Worm (Caenorhabditis elegans): ENCODE results near the gene F31E3.12.
A peak's percentile ranks its signal among the peaks of the same experiment; 100 is the strongest.

F31E3.12 gene

DNA sequence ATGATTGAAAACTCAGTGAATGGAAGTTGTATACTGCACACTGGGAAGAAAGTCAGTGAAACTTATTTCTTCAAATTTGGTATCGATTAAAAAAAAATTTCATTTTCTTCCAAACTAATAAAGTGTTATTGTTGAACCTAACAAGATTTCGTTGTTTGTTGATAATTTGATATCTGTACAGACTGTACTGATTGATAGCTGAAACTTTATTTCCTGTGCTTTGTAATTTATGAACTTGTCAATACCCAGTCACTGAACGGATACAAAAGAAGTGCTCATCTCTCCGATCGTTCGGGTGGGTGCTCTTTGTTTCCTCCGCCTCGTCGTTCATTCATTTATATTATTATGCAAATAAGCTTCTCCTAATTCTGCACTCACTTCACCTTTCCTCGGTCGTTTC lies at the start of gene F31E3.12:
Gene F31E3.12, plus strand, starts transcription at position 301 of the 400 bp plus-strand sequence.
- TF ChIP-seq nfya-1 (tag; optimal IDR thresholded peaks at IDR 0.05; ENCODE audit: insufficient read depth) (no peak), ceh-28 (tag; optimal IDR thresholded peaks at IDR 0.05) (no peak), nhr-76 (tag; optimal IDR thresholded peaks at IDR 0.05) (no peak), jun-1 (tag; optimal IDR thresholded peaks at IDR 0.05) (no peak), egl-5 (tag; optimal IDR thresholded peaks at IDR 0.05) (no peak), eor-1 (tag; optimal IDR thresholded peaks at IDR 0.05) (no peak), elt-3 (tag; optimal IDR thresholded peaks at IDR 0.05) (no peak), nhr-25 (tag; optimal IDR thresholded peaks at IDR 0.05) (no peak), lin-39 (tag; optimal IDR thresholded peaks at IDR 0.05) (no peak), fos-1 (tag; optimal IDR thresholded peaks at IDR 0.05) (no peak), ZK546.5 (tag; optimal IDR thresholded peaks at IDR 0.05) (no peak), pqm-1 (tag; optimal IDR thresholded peaks at IDR 0.05) (no peak), nhr-237 (tag; optimal IDR thresholded peaks at IDR 0.05) (no peak)

DNA sequence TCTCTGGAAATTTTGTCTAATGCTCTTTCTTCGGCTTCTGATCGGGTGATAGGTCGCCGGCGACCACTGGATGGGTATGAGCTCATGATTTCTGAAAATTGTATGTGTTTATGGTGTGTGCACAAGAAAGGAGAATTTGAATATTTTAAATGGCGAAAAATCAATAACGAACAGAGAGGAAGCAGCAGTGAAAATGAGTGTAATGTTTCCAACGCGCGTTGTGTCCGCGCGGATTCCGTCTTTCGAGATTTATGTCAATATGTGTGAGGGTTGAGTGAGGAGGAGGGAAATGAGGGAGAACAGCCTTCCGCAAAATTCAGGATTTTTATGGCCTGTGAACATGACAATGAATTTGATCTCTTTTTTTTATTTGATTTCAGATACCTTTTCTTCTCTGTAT lies 40.5 kb upstream of the F31E3.12 start, which contains the start of gene flap-1:
Gene flap-1, minus strand, starts transcription at position 101 of the 400 bp plus-strand sequence.
- TF ChIP-seq tbx-2 (tag; optimal IDR thresholded peaks at IDR 0.05) (no peak), lin-39 (tag; optimal IDR thresholded peaks at IDR 0.05) (no peak), ztf-4 (tag; optimal IDR thresholded peaks at IDR 0.05) (no peak), nhr-43 (tag; optimal IDR thresholded peaks at IDR 0.05; ENCODE audit: poor library complexity, severe bottlenecking) (no peak), sea-2 (GFP tag; optimal IDR thresholded peaks at IDR 0.05) (no peak)

DNA sequence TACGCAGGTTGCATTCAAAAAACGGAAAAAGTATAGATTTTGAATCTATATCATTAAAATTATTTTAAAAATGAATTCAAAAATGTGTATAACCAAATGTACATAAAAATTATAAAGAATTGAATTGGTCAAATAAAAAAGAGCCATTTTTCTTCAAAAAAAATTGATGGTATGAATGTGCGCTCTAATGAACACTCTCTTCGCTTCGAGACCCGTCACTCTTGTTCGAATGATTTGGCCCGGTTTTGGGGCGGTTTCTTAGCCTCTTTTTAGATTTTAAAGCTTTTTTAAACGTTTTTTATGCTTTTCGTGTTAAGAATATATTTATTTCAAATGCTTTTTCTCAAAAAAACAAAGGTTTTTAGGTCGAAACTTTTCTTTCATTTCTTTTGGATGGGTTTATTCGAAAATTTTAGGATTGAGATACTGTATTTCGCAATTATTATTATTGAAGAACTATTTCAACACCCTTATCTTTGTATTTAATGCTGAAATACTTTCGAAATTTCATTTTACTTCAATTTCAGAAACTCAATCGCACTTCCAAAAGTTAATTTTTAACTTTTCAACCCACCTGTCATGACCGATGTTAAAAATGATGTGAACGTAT lies 39.5 kb upstream of the F31E3.12 start, which contains the start of gene inf-1:
Gene inf-1, plus strand, starts transcription at position 577 of the 610 bp plus-strand sequence.
- TF ChIP-seq aly-2 (tag; optimal IDR thresholded peaks at IDR 0.05) (no peak), ZK546.5 (tag; optimal IDR thresholded peaks at IDR 0.05) (no peak), mdl-1 (tag; optimal IDR thresholded peaks at IDR 0.05) (no peak), fkh-2 (tag; optimal IDR thresholded peaks at IDR 0.05) (no peak), R02D3.7 (tag; optimal IDR thresholded peaks at IDR 0.05) (no peak), pha-4 (tag; optimal IDR thresholded peaks at IDR 0.05) (peak; percentile 68), elt-2 (tag; optimal IDR thresholded peaks at IDR 0.05) (peak; percentile 10), ceh-9 (tag; optimal IDR thresholded peaks at IDR 0.05) (no peak), skn-1 (tag; optimal IDR thresholded peaks at IDR 0.05) (no peak), ceh-82 (tag; optimal IDR thresholded peaks at IDR 0.05) (no peak), zag-1 (tag; optimal IDR thresholded peaks at IDR 0.05) (no peak), hmg-11 (tag; optimal IDR thresholded peaks at IDR 0.05) (no peak), ztf-11 (tag; optimal IDR thresholded peaks at IDR 0.05) (no peak), jun-1 (tag; optimal IDR thresholded peaks at IDR 0.05) (no peak), lin-15B (tag; optimal IDR thresholded peaks at IDR 0.05) (peak; percentile 92), nhr-67 (tag; optimal IDR thresholded peaks at IDR 0.05) (no peak), unc-39 (tag; optimal IDR thresholded peaks at IDR 0.05) (no peak), nhr-23 (tag; optimal IDR thresholded peaks at IDR 0.05) (peak; percentile 32), nhr-11 (tag; optimal IDR thresholded peaks at IDR 0.05) (no peak), elt-3 (tag; optimal IDR thresholded peaks at IDR 0.05) (no peak), tbx-2 (tag; optimal IDR thresholded peaks at IDR 0.05) (no peak), nfya-1 (tag; optimal IDR thresholded peaks at IDR 0.05; ENCODE audit: insufficient read depth) (peak; percentile 71), lin-39 (tag; optimal IDR thresholded peaks at IDR 0.05) (peak; percentile 15), nhr-237 (tag; optimal IDR thresholded peaks at IDR 0.05) (no peak), pqm-1 (tag; optimal IDR thresholded peaks at IDR 0.05) (no peak), fos-1 (tag; optimal IDR thresholded peaks at IDR 0.05) (no peak)

DNA sequence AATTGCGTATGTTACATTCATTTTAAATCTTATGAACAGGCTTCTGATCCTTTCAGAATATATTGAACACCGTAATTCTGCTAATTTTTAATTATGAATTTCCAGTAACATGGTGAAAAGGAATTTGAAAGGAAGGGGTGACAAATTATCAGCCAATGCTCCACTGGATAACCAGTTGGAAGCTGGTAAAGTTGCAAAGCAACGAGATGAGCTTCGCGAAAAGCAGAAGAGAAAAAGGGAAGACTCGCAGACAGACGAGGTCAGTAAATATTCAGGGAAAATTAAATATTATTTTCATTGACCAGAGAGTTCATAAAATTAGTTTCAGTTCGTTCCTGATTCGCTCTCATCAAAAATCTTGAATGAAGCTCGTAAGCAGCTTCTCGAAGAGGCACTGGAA lies 37.3 kb upstream of the F31E3.12 start, which contains the start of gene byn-1:
Gene byn-1, plus strand, starts transcription at position 106 of the 400 bp plus-strand sequence.
- TF ChIP-seq elt-2 (tag; optimal IDR thresholded peaks at IDR 0.05) (no peak), ztf-11 (tag; optimal IDR thresholded peaks at IDR 0.05) (no peak), tbx-2 (tag; optimal IDR thresholded peaks at IDR 0.05) (no peak), ceh-28 (tag; optimal IDR thresholded peaks at IDR 0.05) (no peak), nhr-28 (tag; optimal IDR thresholded peaks at IDR 0.05) (no peak), nhr-25 (tag; optimal IDR thresholded peaks at IDR 0.05) (no peak), daf-12 (tag; optimal IDR thresholded peaks at IDR 0.05) (no peak), eor-1 (tag; optimal IDR thresholded peaks at IDR 0.05) (no peak), lin-15B (tag; optimal IDR thresholded peaks at IDR 0.05) (no peak), egl-27 (tag; optimal IDR thresholded peaks at IDR 0.05) (no peak), pqm-1 (tag; optimal IDR thresholded peaks at IDR 0.05) (no peak), nhr-23 (tag; optimal IDR thresholded peaks at IDR 0.05) (no peak)
